Worm (Caenorhabditis elegans): ENCODE results near the gene F56C3.7.

DNA sequence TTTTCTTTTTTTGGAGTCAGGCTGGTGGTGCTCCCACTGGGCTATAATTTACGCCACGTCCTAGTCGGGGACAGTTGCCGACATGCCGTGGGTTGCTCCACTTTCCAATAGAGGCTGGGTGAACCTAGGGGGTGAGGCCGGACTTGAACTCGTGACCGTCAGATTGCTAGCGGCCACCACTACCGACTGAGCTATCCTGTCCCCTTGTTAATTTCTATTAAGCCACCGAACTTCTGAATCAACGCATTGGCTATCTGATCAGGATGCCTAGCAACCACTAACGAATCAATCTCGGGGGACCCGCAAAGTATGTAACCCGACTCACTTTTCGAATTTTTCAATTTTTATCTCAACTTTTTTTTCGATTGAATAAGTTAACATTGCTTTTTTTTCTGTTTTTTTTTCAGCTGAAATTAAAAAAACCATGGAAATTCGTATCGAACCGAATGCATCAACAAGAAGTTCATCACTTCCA, 16.3 kb upstream of the F56C3.7 start, which contains the start of gene F56C3.1:
- TF ChIP-seq T22C8.4 (GFP tag; IDR thresholded peaks at IDR 0.05) (no peak), tab-1 (GFP tag; IDR thresholded peaks at IDR 0.05) (no peak), ztf-23 (GFP tag; IDR thresholded peaks at IDR 0.05) (no peak), ref-1 (GFP tag; conservative IDR thresholded peaks at IDR 0.05) (no peak), klf-2 (GFP tag; conservative IDR thresholded peaks at IDR 0.05) (no peak), med-1 (GFP tag; optimal IDR thresholded peaks at IDR 0.05; ENCODE audit: insufficient read depth) (no peak)

Measured in whole organism, midembryonic.